Fruit fly (Drosophila melanogaster) whole organism, embryonic: ENCODE data around the gene sra.

Source experiments
- CG10147 ChIP-seq: fragments of 200-800 bp; sonication (Bioruptor generic); optimal IDR thresholded peaks from 2 replicates; lab custom pipeline; 2019; ENCODE audit warnings: missing biosample characterization, mild to moderate bottlenecking, missing genetic modification characterization, moderate library complexity
- CG10366 ChIP-seq: fragments of 200-800 bp; sonication (Bioruptor generic); IDR thresholded peaks from 2 replicates; pipeline ENCODE4 v1.3.6; 2022; ENCODE audit warnings: missing biosample characterization, missing genetic modification characterization
- CG10431 ChIP-seq: fragments of 200-800 bp; sonication (Bioruptor generic); optimal IDR thresholded peaks from 3 replicates; lab custom pipeline; 2018; ENCODE audit warnings: missing biosample characterization, mild to moderate bottlenecking, missing genetic modification characterization
- CG11085 ChIP-seq: fragments of 200-800 bp; sonication (Bioruptor generic); IDR thresholded peaks from 2 replicates; pipeline ENCODE4 v1.3.6; 2022; ENCODE audit warnings: missing biosample characterization, missing genetic modification characterization
- CG11504 ChIP-seq: fragments of 200-800 bp; sonication (Bioruptor generic); optimal IDR thresholded peaks from 3 replicates; lab custom pipeline; 2019; ENCODE audit warnings: missing biosample characterization, mild to moderate bottlenecking, missing genetic modification characterization, moderate library complexity
- CG12236 ChIP-seq: fragments of 200-800 bp; sonication (Bioruptor generic); optimal IDR thresholded peaks from 2 replicates; lab custom pipeline; 2016; ENCODE audit warnings: missing biosample characterization, missing genetic modification characterization
- CG1233 ChIP-seq: fragments of 200-800 bp; sonication (Bioruptor generic); optimal IDR thresholded peaks from 4 replicates; lab custom pipeline; 2018; ENCODE audit warnings: missing biosample characterization, mild to moderate bottlenecking, missing genetic modification characterization
- CG13424 ChIP-seq: fragments of 200-800 bp; sonication (Bioruptor generic); optimal IDR thresholded peaks from 2 replicates; lab custom pipeline; 2019; ENCODE audit warnings: missing biosample characterization, mild to moderate bottlenecking, missing genetic modification characterization, moderate library complexity
- CG13624 ChIP-seq: fragments of 200-800 bp; sonication (Bioruptor generic); optimal IDR thresholded peaks from 2 replicates; lab custom pipeline; 2016; ENCODE audit warnings: missing biosample characterization, missing genetic modification characterization
- CG14965 ChIP-seq: fragments of 200-800 bp; sonication (Bioruptor generic); optimal IDR thresholded peaks from 2 replicates; lab custom pipeline; 2016; ENCODE audit warnings: missing biosample characterization, missing genetic modification characterization, borderline replicate concordance
- CG1647 ChIP-seq: fragments of 200-800 bp; sonication (Bioruptor generic); optimal IDR thresholded peaks from 3 replicates; lab custom pipeline; 2016; ENCODE audit warnings: missing biosample characterization, missing genetic modification characterization
- CG17328 ChIP-seq: fragments of 200-800 bp; sonication (Bioruptor generic); IDR thresholded peaks from 2 replicates; pipeline ENCODE4 v1.3.6; 2022; ENCODE audit warnings: missing biosample characterization, missing genetic modification characterization
- CG18262 ChIP-seq: fragments of 200-800 bp; optimal IDR thresholded peaks from 3 replicates; lab custom pipeline; 2019; ENCODE audit warnings: missing biosample characterization, mild to moderate bottlenecking, missing genetic modification characterization, moderate library complexity
- CG2120 ChIP-seq: fragments of 200-800 bp; sonication (Bioruptor generic); optimal IDR thresholded peaks from 3 replicates; lab custom pipeline; 2016; ENCODE audit warnings: missing biosample characterization, missing genetic modification characterization
- CG2678 ChIP-seq: fragments of 200-800 bp; sonication (Bioruptor generic); optimal IDR thresholded peaks from 3 replicates; lab custom pipeline; 2019; ENCODE audit warnings: missing biosample characterization, mild to moderate bottlenecking, missing genetic modification characterization, moderate library complexity
- CG32767 ChIP-seq: fragments of 200-800 bp; sonication (Bioruptor generic); IDR thresholded peaks from 2 replicates; pipeline ENCODE4 v1.3.6; 2022; ENCODE audit warnings: missing biosample characterization, missing genetic modification characterization
- CG3281 ChIP-seq: fragments of 200-800 bp; sonication (Bioruptor generic); optimal IDR thresholded peaks from 3 replicates; lab custom pipeline; 2017; ENCODE audit warnings: missing biosample characterization, mild to moderate bottlenecking, missing genetic modification characterization
- CG6791 ChIP-seq: fragments of 200-800 bp; sonication (Bioruptor generic); IDR thresholded peaks from 3 replicates; pipeline ENCODE4 v1.3.6; 2022; ENCODE audit warnings: missing biosample characterization, missing genetic modification characterization; ENCODE audit not compliant: partially characterized antibody
- CG8281 ChIP-seq: fragments of 200-800 bp; sonication (Bioruptor generic); optimal IDR thresholded peaks from 2 replicates; lab custom pipeline; 2018; ENCODE audit warnings: missing biosample characterization, mild to moderate bottlenecking, missing genetic modification characterization, moderate library complexity
- CG9609 ChIP-seq: fragments of 200-800 bp; sonication (Bioruptor generic); optimal IDR thresholded peaks from 3 replicates; lab custom pipeline; 2016; ENCODE audit warnings: missing biosample characterization, missing genetic modification characterization
- Chrac-16 ChIP-seq: fragments of 200-800 bp; sonication (Bioruptor generic); optimal IDR thresholded peaks from 3 replicates; lab custom pipeline; 2016; ENCODE audit warnings: missing biosample characterization, missing genetic modification characterization
- Eip74EF ChIP-seq, 2 experiments: fragments of 200-800 bp in 1 of 2; fragments of >200 bp in 1 of 2; sonication (Bioruptor generic) in 1 of 2; optimal IDR thresholded peaks; 2 replicates each; lab custom pipeline; 2017 to 2019; ENCODE audit warnings: missing biosample characterization in 2 of 2, missing genetic modification characterization in 2 of 2, mild to moderate bottlenecking in 1 of 2, moderate library complexity in 1 of 2
- Fer3 ChIP-seq: fragments of 200-800 bp; sonication (Bioruptor generic); optimal IDR thresholded peaks from 2 replicates; lab custom pipeline; 2018; ENCODE audit warnings: missing biosample characterization, mild to moderate bottlenecking, missing genetic modification characterization, moderate library complexity
- Lhr ChIP-seq: fragments of 200-800 bp; sonication (Bioruptor generic); optimal IDR thresholded peaks from 3 replicates; lab custom pipeline; 2017; ENCODE audit warnings: mild to moderate bottlenecking, missing biosample characterization, missing genetic modification reagents, missing genetic modification characterization
- Lim3 ChIP-seq: fragments of 200-800 bp; sonication (Bioruptor generic); IDR thresholded peaks from 2 replicates; pipeline ENCODE4 v1.3.6; 2022; ENCODE audit warnings: missing biosample characterization, missing genetic modification characterization
- MTF-1 ChIP-seq: fragments of 200-800 bp; sonication (Bioruptor generic); optimal IDR thresholded peaks from 2 replicates; lab custom pipeline; 2018; ENCODE audit warnings: missing biosample characterization, mild to moderate bottlenecking, missing genetic modification characterization, borderline replicate concordance
- Ravus ChIP-seq: fragments of 200-800 bp; sonication (Bioruptor generic); IDR thresholded peaks from 2 replicates; pipeline ENCODE4 v1.3.6; 2022; ENCODE audit warnings: missing biosample characterization, missing genetic modification characterization
- aop ChIP-seq: fragments of 200-800 bp; sonication (Bioruptor generic); IDR thresholded peaks from 2 replicates; pipeline ENCODE4 v1.3.6; 2022; ENCODE audit warnings: missing biosample characterization, missing genetic modification characterization
- ato ChIP-seq: fragments of 200-800 bp; sonication (Bioruptor generic); IDR thresholded peaks from 2 replicates; pipeline ENCODE4 v1.3.6; 2022; ENCODE audit warnings: missing biosample characterization, missing genetic modification characterization; ENCODE audit not compliant: partially characterized antibody
- bbx ChIP-seq: fragments of 200-800 bp; sonication (Bioruptor generic); IDR thresholded peaks from 2 replicates; pipeline ENCODE4 v1.3.6; 2022; ENCODE audit warnings: missing biosample characterization, missing genetic modification characterization; ENCODE audit not compliant: partially characterized antibody
- bowl ChIP-seq: fragments of 200-800 bp; sonication (Bioruptor generic); IDR thresholded peaks from 2 replicates; pipeline ENCODE4 v1.3.6; 2022; ENCODE audit warnings: missing biosample characterization, missing genetic modification characterization
- cato ChIP-seq: fragments of 200-800 bp; sonication (Bioruptor generic); optimal IDR thresholded peaks from 2 replicates; lab custom pipeline; 2016; ENCODE audit warnings: missing biosample characterization, missing genetic modification characterization, borderline replicate concordance
- caup ChIP-seq: fragments of 200-800 bp; sonication (Bioruptor generic); optimal IDR thresholded peaks from 3 replicates; lab custom pipeline; 2017; ENCODE audit warnings: missing biosample characterization, mild to moderate bottlenecking, missing genetic modification characterization, moderate library complexity; ENCODE audit not compliant: severe bottlenecking
- corto ChIP-seq: fragments of 200-800 bp; sonication (Bioruptor generic); optimal IDR thresholded peaks from 2 replicates; lab custom pipeline; 2016; ENCODE audit warnings: missing biosample characterization, mild to moderate bottlenecking, missing genetic modification characterization, moderate library complexity
- ems ChIP-seq: fragments of 200-800 bp; sonication (Bioruptor generic); optimal IDR thresholded peaks from 3 replicates; lab custom pipeline; 2016; ENCODE audit warnings: missing biosample characterization, missing genetic modification characterization
- exex ChIP-seq: fragments of 200-800 bp; sonication (Bioruptor generic); optimal IDR thresholded peaks from 4 replicates; lab custom pipeline; 2018; ENCODE audit warnings: missing biosample characterization, mild to moderate bottlenecking, missing genetic modification characterization, moderate library complexity
- fd96Cb ChIP-seq: fragments of 200-800 bp; sonication (Bioruptor generic); optimal IDR thresholded peaks from 2 replicates; lab custom pipeline; 2018; ENCODE audit warnings: missing biosample characterization, mild to moderate bottlenecking, missing genetic modification characterization, moderate library complexity
- gem ChIP-seq: fragments of 200-800 bp; sonication (Bioruptor generic); optimal IDR thresholded peaks from 2 replicates; lab custom pipeline; 2019; ENCODE audit warnings: missing biosample characterization, mild to moderate bottlenecking, missing genetic modification characterization, moderate library complexity
- gsb-n ChIP-seq: fragments of 200-800 bp; sonication (Bioruptor generic); optimal IDR thresholded peaks from 3 replicates; lab custom pipeline; 2018; ENCODE audit warnings: missing biosample characterization, mild to moderate bottlenecking, missing genetic modification characterization
- her ChIP-seq: fragments of 200-800 bp; sonication (Bioruptor generic); optimal IDR thresholded peaks from 2 replicates; lab custom pipeline; 2016; ENCODE audit warnings: missing biosample characterization, missing genetic modification characterization
- insv ChIP-seq, 2 experiments: fragments of 200-800 bp; sonication (Bioruptor generic); optimal IDR thresholded peaks; 3 replicates each; lab custom pipeline; 2016 to 2018; ENCODE audit warnings: missing biosample characterization in 2 of 2, missing genetic modification characterization in 2 of 2
- lilli ChIP-seq: fragments of 200-800 bp; sonication (Bioruptor generic); optimal IDR thresholded peaks from 3 replicates; lab custom pipeline; 2016; ENCODE audit warnings: missing biosample characterization, missing genetic modification characterization
- odd ChIP-seq: fragments of 200-800 bp; sonication (Bioruptor generic); optimal IDR thresholded peaks from 2 replicates; lab custom pipeline; 2017; ENCODE audit warnings: missing biosample characterization, mild to moderate bottlenecking, missing genetic modification characterization
- org-1 ChIP-seq: fragments of 200-800 bp; sonication (Bioruptor generic); optimal IDR thresholded peaks from 2 replicates; lab custom pipeline; 2017; ENCODE audit warnings: missing biosample characterization, missing genetic modification characterization
- pan ChIP-seq, 4 experiments: fragments of >200 bp in 3 of 4; fragments of 200-800 bp in 1 of 4; sonication (Bioruptor generic) in 1 of 4; optimal IDR thresholded peaks in 3 of 4; IDR thresholded peaks in 1 of 4; 2 replicates each; pipeline versions ENCODE4 v1.3.6 to Lab custom; 2017 to 2022; ENCODE audit warnings: missing biosample characterization in 2 of 4, missing genetic modification characterization in 2 of 4, mixed read lengths in 1 of 4
- sens ChIP-seq: fragments of 200-800 bp; sonication (Bioruptor generic); peaks from one replicate; lab custom pipeline; 2016; ENCODE audit warnings: missing biosample characterization, missing genetic modification characterization
- sqz ChIP-seq: fragments of 200-800 bp; sonication (Bioruptor generic); optimal IDR thresholded peaks from 3 replicates; lab custom pipeline; 2018; ENCODE audit warnings: missing biosample characterization, mild to moderate bottlenecking, missing genetic modification characterization
- vfl ChIP-seq: fragments of 200-800 bp; sonication (Bioruptor generic); optimal IDR thresholded peaks from 2 replicates; lab custom pipeline; 2016; ENCODE audit warnings: missing biosample characterization, missing genetic modification characterization
- yki ChIP-seq: fragments of >200 bp; optimal IDR thresholded peaks from 3 replicates; lab custom pipeline; 2018

The sra gene

DNA sequence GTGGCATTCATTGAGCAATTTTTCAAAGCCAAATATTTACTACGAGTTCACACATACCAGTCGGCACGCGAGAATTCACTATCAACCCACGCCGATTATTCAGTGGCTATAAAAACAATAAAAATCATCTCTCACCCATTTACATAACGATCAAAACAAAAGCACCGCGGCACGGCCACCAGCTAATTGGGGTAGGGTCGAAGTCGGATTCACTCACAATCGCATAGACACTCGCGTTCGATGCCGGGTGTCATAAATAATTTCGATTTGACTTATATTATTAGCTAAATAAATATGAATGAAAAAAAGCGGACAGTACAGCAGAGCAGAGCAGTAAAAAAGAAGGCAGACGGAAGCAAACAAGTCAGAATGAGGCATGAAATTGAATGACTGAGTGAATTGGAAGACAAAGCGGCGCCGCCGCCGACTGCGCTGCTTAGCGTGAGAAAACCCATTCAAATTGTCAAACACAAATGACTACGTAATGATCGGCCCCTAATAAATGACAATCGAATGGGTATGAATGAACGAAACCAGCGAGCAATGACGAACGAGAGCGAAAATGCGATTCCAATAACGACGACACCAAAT is 43.4 kb downstream of the sra start (continued):
- TF ChIP-seq CG11504 (tag; lab: Kevin White, UChicago) (no peak), CG14965 (no peak), CG3281 (GFP tag; lab: Kevin White, UChicago) (peak; percentile 0), CG13424 (no peak), yki (lab: Kevin White, UChicago) (no peak), cato (no peak), vfl (GFP tag; lab: Kevin White, UChicago) (no peak), exex (tag; lab: Kevin White, UChicago) (peak; percentile 63), CG17328 (GFP tag; lab: Robert Waterston, UW) (no peak), caup (GFP tag; lab: Kevin White, UChicago) (peak; percentile 22), lilli (GFP tag; lab: Kevin White, UChicago) (peak; percentile 2), sens (peak; percentile 49), odd (GFP tag; lab: Kevin White, UChicago) (no peak), CG10366 (GFP tag; lab: Robert Waterston, UW) (no peak), aop (GFP tag; lab: Robert Waterston, UW) (no peak), Lim3 (GFP tag; lab: Robert Waterston, UW) (no peak), CG1647 (GFP tag; lab: Kevin White, UChicago) (no peak), Fer3 (tag; lab: Kevin White, UChicago) (peak; percentile 11), bbx (no peak), CG13624 (GFP tag; lab: Kevin White, UChicago) (no peak), CG12236 (no peak), Eip74EF (GFP tag; optimal IDR thresholded peaks at IDR 0.05; lab: Kevin White, UChicago) (peak in 1 of 2 experiments; percentile 74), CG8281 (tag; lab: Kevin White, UChicago) (peak; percentile 27), org-1 (GFP tag; lab: Kevin White, UChicago) (peak; percentile 4), CG11085 (GFP tag; lab: Robert Waterston, UW) (no peak), CG1233 (GFP tag; lab: Kevin White, UChicago) (peak; percentile 6), CG6791 (GFP tag; lab: Robert Waterston, UW) (no peak), bowl (GFP tag; lab: Robert Waterston, UW) (no peak), CG32767 (GFP tag; lab: Robert Waterston, UW) (no peak), Lhr (GFP tag; lab: Kevin White, UChicago) (no peak), pan (optimal IDR thresholded peaks at IDR 0.05; lab: Kevin White, UChicago) (no peak), pan (GFP tag; optimal IDR thresholded peaks at IDR 0.05 in 1 of 2, IDR thresholded peaks at IDR 0.05 in 1 of 2) (no peak), ems (no peak), CG10431 (no peak), CG18262 (tag; lab: Kevin White, UChicago) (no peak), corto (GFP tag; lab: Kevin White, UChicago) (no peak), sqz (peak; percentile 46), fd96Cb (no peak), CG10147 (GFP tag; lab: Kevin White, UChicago) (peak; percentile 3), insv (GFP tag; optimal IDR thresholded peaks at IDR 0.05; lab: Kevin White, UChicago) (no peak), CG9609 (GFP tag; lab: Kevin White, UChicago) (no peak), CG2120 (GFP tag; lab: Kevin White, UChicago) (peak; percentile 4), gem (tag; lab: Kevin White, UChicago) (peak; percentile 20), ato (GFP tag; lab: Robert Waterston, UW) (no peak), MTF-1 (GFP tag; lab: Kevin White, UChicago) (no peak), her (GFP tag; lab: Kevin White, UChicago) (no peak), Chrac-16 (GFP tag; lab: Kevin White, UChicago) (no peak), CG2678 (tag; lab: Kevin White, UChicago) (peak; percentile 31), gsb-n (tag; lab: Kevin White, UChicago) (peak; percentile 3), Ravus (GFP tag; lab: Robert Waterston, UW) (no peak)
